Fruit fly (Drosophila melanogaster) whole organism, embryonic: ENCODE measurements around the gene Arp3.

ENCODE experiments used
- B-H1 ChIP-seq: fragments of 200-800 bp; sonication (Bioruptor generic); IDR thresholded peaks from 3 replicates; pipeline ENCODE4 v1.3.6; 2022; ENCODE audit warnings: missing biosample characterization, missing genetic modification characterization
- Bgb ChIP-seq: fragments of 200-800 bp; sonication (Bioruptor generic); IDR thresholded peaks from 2 replicates; pipeline ENCODE4 v1.3.6; 2022; ENCODE audit warnings: missing biosample characterization, missing genetic modification characterization; ENCODE audit not compliant: partially characterized antibody
- CG10959 ChIP-seq: fragments of 200-800 bp; sonication (Bioruptor generic); IDR thresholded peaks from 2 replicates; pipeline ENCODE4 v1.3.6; 2022; ENCODE audit warnings: missing biosample characterization, missing genetic modification characterization
- CG11398 ChIP-seq: fragments of 200-800 bp; sonication (Bioruptor generic); optimal IDR thresholded peaks from 2 replicates; lab custom pipeline; 2016; ENCODE audit warnings: missing biosample characterization, missing genetic modification characterization
- CG13287 ChIP-seq: fragments of 200-800 bp; sonication (Bioruptor generic); IDR thresholded peaks from 2 replicates; pipeline ENCODE4 v1.3.6; 2022; ENCODE audit warnings: missing biosample characterization, missing genetic modification characterization; ENCODE audit not compliant: partially characterized antibody
- CG1529 ChIP-seq: fragments of 200-800 bp; sonication (Bioruptor generic); optimal IDR thresholded peaks from 3 replicates; lab custom pipeline; 2018; ENCODE audit warnings: missing biosample characterization, missing genetic modification characterization
- CG16815 ChIP-seq: fragments of 200-800 bp; sonication (Bioruptor generic); optimal IDR thresholded peaks from 3 replicates; lab custom pipeline; 2017; ENCODE audit warnings: missing biosample characterization, mild to moderate bottlenecking, missing genetic modification characterization
- CG17612 ChIP-seq: fragments of 200-800 bp; sonication (Bioruptor generic); IDR thresholded peaks from 2 replicates; pipeline ENCODE4 v1.3.6; 2022; ENCODE audit warnings: missing biosample characterization, missing genetic modification characterization
- CG2875 ChIP-seq: fragments of 200-800 bp; sonication (Bioruptor generic); optimal IDR thresholded peaks from 2 replicates; lab custom pipeline; 2017; ENCODE audit warnings: missing biosample characterization, mild to moderate bottlenecking, missing genetic modification characterization, missing genetic modification reagents
- CG30020 ChIP-seq: fragments of 200-800 bp; optimal IDR thresholded peaks from 2 replicates; lab custom pipeline; 2019; ENCODE audit warnings: missing biosample characterization, mild to moderate bottlenecking, missing genetic modification characterization, moderate library complexity
- CG5180 ChIP-seq: fragments of 200-800 bp; sonication (Bioruptor generic); optimal IDR thresholded peaks from 3 replicates; lab custom pipeline; 2017; ENCODE audit warnings: missing biosample characterization, missing genetic modification characterization, mild to moderate bottlenecking, moderate library complexity, missing genetic modification reagents
- CG8089 ChIP-seq: fragments of 200-800 bp; sonication (Bioruptor generic); optimal IDR thresholded peaks from 3 replicates; lab custom pipeline; 2016; ENCODE audit warnings: missing biosample characterization, missing genetic modification characterization
- CG8388 ChIP-seq: fragments of 200-800 bp; sonication (Bioruptor generic); optimal IDR thresholded peaks from 2 replicates; lab custom pipeline; 2019; ENCODE audit warnings: missing biosample characterization, mild to moderate bottlenecking, missing genetic modification characterization, moderate library complexity
- CG9727 ChIP-seq: fragments of 200-800 bp; sonication (Bioruptor generic); optimal IDR thresholded peaks from 3 replicates; lab custom pipeline; 2017; ENCODE audit warnings: missing biosample characterization, mild to moderate bottlenecking, missing genetic modification characterization
- D19B ChIP-seq: fragments of 200-800 bp; sonication (Bioruptor generic); optimal IDR thresholded peaks from 2 replicates; lab custom pipeline; 2017; ENCODE audit warnings: missing biosample characterization, mild to moderate bottlenecking, missing genetic modification characterization
- Deaf1 ChIP-seq: fragments of 200-800 bp; optimal IDR thresholded peaks from 3 replicates; lab custom pipeline; 2019; ENCODE audit warnings: missing biosample characterization, mild to moderate bottlenecking, missing genetic modification characterization, moderate library complexity
- Dek ChIP-seq: fragments of 200-800 bp; sonication (Bioruptor generic); optimal IDR thresholded peaks from 3 replicates; lab custom pipeline; 2019; ENCODE audit warnings: missing biosample characterization, mild to moderate bottlenecking, missing genetic modification characterization, moderate library complexity
- HLH4C ChIP-seq: fragments of 200-800 bp; sonication (Bioruptor generic); IDR thresholded peaks from 3 replicates; pipeline ENCODE4 v1.3.6; 2022; ENCODE audit warnings: missing biosample characterization, missing genetic modification characterization; ENCODE audit not compliant: partially characterized antibody
- Hr78 ChIP-seq, 2 experiments: fragments of 200-800 bp in 1 of 2; fragments of >200 bp in 1 of 2; sonication (Bioruptor generic) in 1 of 2; optimal IDR thresholded peaks; 2 replicates each; lab custom pipeline; 2017 to 2019; ENCODE audit warnings: missing biosample characterization in 2 of 2, missing genetic modification characterization in 2 of 2, mild to moderate bottlenecking in 1 of 2, moderate library complexity in 1 of 2
- Jarid2 ChIP-seq: fragments of 200-800 bp; sonication (Bioruptor generic); optimal IDR thresholded peaks from 3 replicates; lab custom pipeline; 2017; ENCODE audit warnings: mild to moderate bottlenecking, missing biosample characterization, missing genetic modification reagents, missing genetic modification characterization
- Mrtf ChIP-seq: fragments of 200-800 bp; sonication (Bioruptor generic); IDR thresholded peaks from 3 replicates; pipeline ENCODE4 v1.3.6; 2022; ENCODE audit warnings: missing biosample characterization, missing genetic modification characterization
- Neu2 ChIP-seq: fragments of 200-800 bp; sonication (Bioruptor generic); optimal IDR thresholded peaks from 3 replicates; lab custom pipeline; 2016; ENCODE audit warnings: missing biosample characterization, missing genetic modification characterization, borderline replicate concordance
- NfI ChIP-seq: fragments of 200-800 bp; sonication (Bioruptor generic); optimal IDR thresholded peaks from 3 replicates; lab custom pipeline; 2018; ENCODE audit warnings: missing biosample characterization, mild to moderate bottlenecking, missing genetic modification characterization, moderate library complexity
- Rfx ChIP-seq: fragments of 200-800 bp; sonication (Bioruptor generic); IDR thresholded peaks from 2 replicates; pipeline ENCODE4 v1.3.6; 2022; ENCODE audit warnings: missing biosample characterization, missing genetic modification characterization
- aop ChIP-seq: fragments of 200-800 bp; sonication (Bioruptor generic); IDR thresholded peaks from 2 replicates; pipeline ENCODE4 v1.3.6; 2022; ENCODE audit warnings: missing biosample characterization, missing genetic modification characterization
- bigmax ChIP-seq: fragments of 200-800 bp; sonication (Bioruptor generic); optimal IDR thresholded peaks from 2 replicates; lab custom pipeline; 2018; ENCODE audit warnings: missing biosample characterization, mild to moderate bottlenecking, missing genetic modification characterization
- bsh ChIP-seq, 2 experiments: fragments of 200-800 bp; sonication (Bioruptor generic); optimal IDR thresholded peaks; 2 replicates each; lab custom pipeline; 2017 to 2018; ENCODE audit warnings: mild to moderate bottlenecking in 2 of 2, missing biosample characterization in 2 of 2, missing genetic modification characterization in 2 of 2, moderate library complexity in 1 of 2
- chn ChIP-seq: fragments of 200-800 bp; sonication (Bioruptor generic); optimal IDR thresholded peaks from 2 replicates; lab custom pipeline; 2016; ENCODE audit warnings: missing biosample characterization, missing genetic modification characterization
- dan ChIP-seq: fragments of 200-800 bp; sonication (Bioruptor generic); IDR thresholded peaks from 2 replicates; pipeline ENCODE4 v1.3.6; 2022; ENCODE audit warnings: missing biosample characterization, missing genetic modification characterization
- danr ChIP-seq: fragments of 200-800 bp; sonication (Bioruptor generic); IDR thresholded peaks from 2 replicates; pipeline ENCODE4 v1.3.6; 2022; ENCODE audit warnings: missing biosample characterization, missing genetic modification characterization
- dmrt99B ChIP-seq: fragments of 200-800 bp; sonication (Bioruptor generic); optimal IDR thresholded peaks from 2 replicates; lab custom pipeline; 2018; ENCODE audit warnings: missing biosample characterization, mild to moderate bottlenecking, missing genetic modification characterization, moderate library complexity
- emc ChIP-seq: fragments of 200-800 bp; sonication (Bioruptor generic); optimal IDR thresholded peaks from 2 replicates; lab custom pipeline; 2016; ENCODE audit warnings: missing biosample characterization, missing genetic modification characterization
- en ChIP-seq: fragments of 200-800 bp; sonication (Bioruptor generic); optimal IDR thresholded peaks from 2 replicates; lab custom pipeline; 2016; ENCODE audit warnings: missing biosample characterization, missing genetic modification characterization
- fd96Cb ChIP-seq: fragments of 200-800 bp; sonication (Bioruptor generic); optimal IDR thresholded peaks from 2 replicates; lab custom pipeline; 2018; ENCODE audit warnings: missing biosample characterization, mild to moderate bottlenecking, missing genetic modification characterization, moderate library complexity
- gsb-n ChIP-seq: fragments of 200-800 bp; sonication (Bioruptor generic); optimal IDR thresholded peaks from 3 replicates; lab custom pipeline; 2018; ENCODE audit warnings: missing biosample characterization, mild to moderate bottlenecking, missing genetic modification characterization
- ham ChIP-seq: fragments of 200-800 bp; sonication (Bioruptor generic); IDR thresholded peaks from 2 replicates; pipeline ENCODE4 v1.3.6; 2022; ENCODE audit warnings: missing biosample characterization, missing genetic modification characterization
- hth ChIP-seq: fragments of >200 bp; optimal IDR thresholded peaks from 2 replicates; lab custom pipeline; 2017; ENCODE audit warnings: inconsistent platforms
- inv ChIP-seq: fragments of 200-800 bp; sonication (Bioruptor generic); IDR thresholded peaks from 2 replicates; pipeline ENCODE4 v1.3.6; 2022; ENCODE audit warnings: missing biosample characterization, missing genetic modification characterization; ENCODE audit not compliant: partially characterized antibody
- ken ChIP-seq: fragments of 200-800 bp; sonication (Bioruptor generic); IDR thresholded peaks from 3 replicates; pipeline ENCODE4 v1.3.6; 2022; ENCODE audit warnings: missing biosample characterization, missing genetic modification characterization
- lmd ChIP-seq: fragments of 200-800 bp; sonication (Bioruptor generic); IDR thresholded peaks from 2 replicates; pipeline ENCODE4 v1.3.6; 2022; ENCODE audit warnings: missing biosample characterization, missing genetic modification characterization
- nom ChIP-seq: fragments of 200-800 bp; sonication (Bioruptor generic); optimal IDR thresholded peaks from 2 replicates; lab custom pipeline; 2017; ENCODE audit warnings: missing biosample characterization, missing genetic modification characterization, mild to moderate bottlenecking, moderate library complexity, missing genetic modification reagents
- odd ChIP-seq: fragments of 200-800 bp; sonication (Bioruptor generic); optimal IDR thresholded peaks from 2 replicates; lab custom pipeline; 2017; ENCODE audit warnings: missing biosample characterization, mild to moderate bottlenecking, missing genetic modification characterization
- org-1 ChIP-seq: fragments of 200-800 bp; sonication (Bioruptor generic); optimal IDR thresholded peaks from 2 replicates; lab custom pipeline; 2017; ENCODE audit warnings: missing biosample characterization, missing genetic modification characterization
- p53 ChIP-seq: fragments of 200-800 bp; sonication (Bioruptor generic); optimal IDR thresholded peaks from 2 replicates; lab custom pipeline; 2016; ENCODE audit warnings: missing biosample characterization, missing genetic modification characterization
- slp2 ChIP-seq: fragments of 200-800 bp; sonication (Bioruptor generic); optimal IDR thresholded peaks from 2 replicates; lab custom pipeline; 2016; ENCODE audit warnings: missing biosample characterization, missing genetic modification characterization
- tgo ChIP-seq: fragments of 200-800 bp; sonication (Bioruptor generic); IDR thresholded peaks from 3 replicates; pipeline ENCODE4 v1.3.6; 2022; ENCODE audit warnings: missing biosample characterization, missing genetic modification characterization
- twi ChIP-seq: fragments of 200-800 bp; optimal IDR thresholded peaks from 2 replicates; lab custom pipeline; 2019; ENCODE audit warnings: missing biosample characterization, mild to moderate bottlenecking, missing genetic modification characterization, moderate library complexity
- wor ChIP-seq: fragments of 200-800 bp; sonication (Bioruptor generic); IDR thresholded peaks from 2 replicates; pipeline ENCODE4 v1.3.6; 2022; ENCODE audit warnings: missing biosample characterization, missing genetic modification characterization
- zfh2 ChIP-seq: fragments of 200-800 bp; sonication (Bioruptor generic); optimal IDR thresholded peaks from 2 replicates; lab custom pipeline; 2016; ENCODE audit warnings: missing biosample characterization, missing genetic modification characterization

The Arp3 gene

dm6 chr3L:8153206-8153996 is 37.7 kb upstream of the Arp3 start (continued):
- TF ChIP-seq HLH4C (no peak), p53 (no peak), Hr78 (GFP tag; optimal IDR thresholded peaks at IDR 0.05; lab: Kevin White, UChicago) (no peak), org-1 (GFP tag; lab: Kevin White, UChicago) (peak; percentile 15), D19B (no peak), CG5180 (peak; percentile 49), zfh2 (GFP tag; lab: Kevin White, UChicago) (no peak), twi (tag; lab: Kevin White, UChicago) (no peak), dmrt99B (tag; lab: Kevin White, UChicago) (peak; percentile 80), CG17612 (GFP tag; lab: Robert Waterston, UW) (no peak), CG10959 (GFP tag; lab: Robert Waterston, UW) (no peak), CG8388 (GFP tag; lab: Kevin White, UChicago) (peak; percentile 32), nom (no peak), ham (GFP tag; lab: Robert Waterston, UW) (no peak), inv (GFP tag; lab: Robert Waterston, UW) (no peak), CG1529 (peak; percentile 51), CG8089 (peak; percentile 22), CG11398 (GFP tag; lab: Kevin White, UChicago) (no peak), tgo (GFP tag; lab: Robert Waterston, UW) (peak; percentile 55; the same call in 2 of the 3 replicates), CG13287 (GFP tag; lab: Robert Waterston, UW) (no peak), bsh (GFP tag; optimal IDR thresholded peaks at IDR 0.05; lab: Kevin White, UChicago) (peak; percentile 65 to 69), CG30020 (tag; lab: Kevin White, UChicago) (no peak), chn (GFP tag; lab: Kevin White, UChicago) (no peak), hth (lab: Kevin White, UChicago) (no peak), lmd (GFP tag; lab: Robert Waterston, UW) (peak; percentile 59), Bgb (GFP tag; lab: Robert Waterston, UW) (no peak), danr (0 out of 2 replicates have a peak, but pooled peaks have one; percentile 23), gsb-n (tag; lab: Kevin White, UChicago) (peak; percentile 10), Rfx (peak; percentile 22; the same call in 1 of the 2 replicates), ken (GFP tag; lab: Robert Waterston, UW) (peak; percentile 67), B-H1 (GFP tag; lab: Robert Waterston, UW) (peak; percentile 26; the same call in 2 of the 3 replicates), Dek (tag; lab: Kevin White, UChicago) (no peak), CG9727 (GFP tag; lab: Kevin White, UChicago) (peak; percentile 36), slp2 (no peak), NfI (peak; percentile 57), dan (GFP tag; lab: Robert Waterston, UW) (no peak), wor (peak; percentile 39; the same call in 1 of the 2 replicates), en (GFP tag; lab: Kevin White, UChicago) (no peak), CG16815 (GFP tag; lab: Kevin White, UChicago) (no peak), odd (no peak), Mrtf (GFP tag; lab: Robert Waterston, UW) (peak; percentile 53; the same call in 1 of the 3 replicates), bigmax (GFP tag; lab: Kevin White, UChicago) (no peak), emc (GFP tag; lab: Kevin White, UChicago) (no peak), Neu2 (GFP tag; lab: Kevin White, UChicago) (no peak), aop (GFP tag; lab: Robert Waterston, UW) (no peak), Jarid2 (GFP tag; lab: Kevin White, UChicago) (no peak), CG2875 (GFP tag; lab: Kevin White, UChicago) (peak; percentile 59), Deaf1 (no peak), fd96Cb (tag; lab: Kevin White, UChicago) (peak; percentile 63)
